Fruit fly (Drosophila melanogaster): Measurements from ENCODE around the gene CG1523.

The CG1523 gene

dm6 chr3R:28810942-28811676 is 8.4 kb downstream of the CG1523 start, which contains the start of gene wdn:
Gene wdn, minus strand, starts transcription at chr3R:28811337.
- no peak for TF ChIP-seq noc (tag; optimal IDR thresholded peaks at IDR 0.05)

DNA sequence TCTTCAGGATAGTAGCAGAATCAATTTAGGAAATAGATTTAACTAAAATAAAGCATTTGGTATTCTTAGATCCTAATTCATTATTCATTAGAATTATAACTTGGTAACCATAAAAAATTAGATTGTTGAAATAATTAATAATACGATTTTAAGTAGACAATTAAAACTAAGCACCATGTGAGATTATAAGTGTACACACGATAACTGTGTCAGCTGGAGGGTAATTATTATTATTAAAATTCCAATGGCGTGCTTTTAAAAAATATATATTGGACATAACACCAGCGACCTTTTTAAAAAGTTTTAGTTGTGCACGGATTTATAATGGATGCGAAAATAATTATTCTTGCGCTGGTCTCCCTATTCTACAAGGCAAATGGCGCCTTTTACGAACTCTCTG is 13.1 kb downstream of the CG1523 start, which contains the start of gene CheB98a:
CheB98a (plus strand) TSS at position 301 of the 400 bp plus-strand sequence.
- no peak for TF ChIP-seq noc (tag; optimal IDR thresholded peaks at IDR 0.05)

dm6 chr3R:28805164-28805563 is 14.3 kb downstream of the CG1523 start:
- no peak for TF ChIP-seq noc (tag; optimal IDR thresholded peaks at IDR 0.05)

- no peak for TF ChIP-seq noc (tag; optimal IDR thresholded peaks at IDR 0.05)
Observed at dm6 chr3R:28790222-28790621, 29.2 kb downstream of the CG1523 start, which contains the start of gene intr. Gene intr, plus strand, starts transcription at chr3R:28790522.

DNA sequence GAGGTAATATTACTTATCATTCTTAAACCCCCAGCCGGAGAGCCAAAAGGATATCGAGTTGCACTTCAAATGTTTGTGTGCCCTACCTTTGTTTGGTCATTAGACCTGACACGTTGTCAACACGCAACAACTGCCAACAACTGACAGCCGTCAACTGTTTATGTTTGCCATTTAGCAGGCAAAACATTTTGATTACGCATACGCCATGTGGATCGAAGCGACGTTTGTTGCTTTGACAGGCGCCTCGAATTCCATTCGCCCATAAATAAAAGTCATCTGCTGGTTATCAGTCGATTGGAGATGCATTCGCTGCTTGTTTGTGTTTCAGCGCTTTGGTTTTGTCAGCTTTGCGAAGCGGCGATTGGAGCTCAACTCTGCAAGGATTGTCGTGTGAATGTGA is 30.2 kb downstream of the CG1523 start, which contains the start of gene CG34295:
CG34295 (plus strand) TSS at position 301 of the 400 bp plus-strand sequence.
- no peak for TF ChIP-seq noc (tag; optimal IDR thresholded peaks at IDR 0.05)

DNA sequence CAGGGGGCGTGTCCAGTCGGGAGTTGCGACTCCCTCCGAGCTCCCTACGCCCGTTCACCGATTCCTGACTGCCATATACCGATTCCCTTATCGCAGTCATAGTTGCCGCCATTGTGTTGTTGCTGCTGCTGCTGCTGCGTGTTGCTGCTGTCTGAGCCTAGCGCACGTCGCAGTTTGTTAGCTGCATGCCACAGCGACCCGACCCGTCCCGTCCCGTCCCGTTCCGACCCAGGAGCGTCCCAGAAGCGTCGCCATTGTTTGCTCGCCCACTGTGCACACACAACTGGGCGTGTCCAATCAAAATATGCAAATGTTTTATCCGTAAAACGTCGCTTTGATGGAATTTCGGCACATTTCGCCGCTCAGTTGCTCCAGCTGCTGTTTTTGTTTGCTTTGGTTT is 43.8 kb downstream of the CG1523 start:
- no peak for TF ChIP-seq noc (tag; optimal IDR thresholded peaks at IDR 0.05)
